In the genomic region with DNA sequence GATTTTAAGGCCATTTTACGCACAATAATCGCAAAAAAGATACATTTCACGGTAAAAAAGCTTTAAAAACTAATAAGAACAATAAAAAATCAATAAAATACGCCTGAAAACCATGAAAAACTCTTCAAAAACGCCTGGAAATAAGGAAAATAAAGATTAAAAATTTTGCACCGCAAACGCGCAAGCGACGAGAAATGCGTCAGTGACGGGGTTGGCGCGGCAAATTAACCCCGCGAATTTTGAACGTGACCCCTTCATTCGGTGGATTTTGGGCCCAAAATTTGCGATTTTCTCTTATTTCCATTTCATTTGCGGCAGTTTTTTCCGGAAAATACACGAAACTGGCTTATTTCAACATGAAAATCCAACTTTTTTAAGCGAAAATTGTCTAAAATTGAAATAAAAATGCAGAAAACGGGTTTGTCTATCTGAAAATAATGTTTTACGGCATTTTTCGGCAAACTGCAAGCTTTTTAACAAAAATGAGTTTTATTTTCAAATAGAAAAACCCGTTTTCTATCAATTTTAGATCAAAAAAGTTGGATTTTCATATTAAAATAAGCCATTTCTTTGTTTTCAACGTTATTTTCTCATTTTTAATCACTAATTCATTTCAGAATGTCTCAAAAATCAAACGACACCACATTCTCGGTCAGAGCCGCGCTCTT, we compare ENCODE assay signal across 3 worm cellular contexts.
A peak's percentile ranks its signal among the peaks of the same experiment; 100 is the strongest.
TF ChIP-seq lines count a peak whose summit lies in the region.

A gene (plus strand): TSS at position 618 of the 668 bp plus-strand sequence.

TF ChIP-seq in whole organism, L1 larva, 84 proteins besides CTCF, POLR2A, EP300 and RAD21 (continued from another document and continues in another):
- TF ChIP-seq ceh-82 (tag; optimal IDR thresholded peaks at IDR 0.05; lab: Kevin White, UChicago) = peak; percentile 95 to 96 (median 95)
- TF ChIP-seq nhr-11 (tag; optimal IDR thresholded peaks at IDR 0.05; lab: Kevin White, UChicago) = peak; percentile 73
- TF ChIP-seq nhr-237 (tag; optimal IDR thresholded peaks at IDR 0.05; lab: Kevin White, UChicago) = peak; percentile 42
- no peak for TF ChIP-seq ceh-63 (GFP tag; optimal IDR thresholded peaks at IDR 0.05; lab: Kevin White, UChicago)
- TF ChIP-seq elt-2 (tag; optimal IDR thresholded peaks at IDR 0.05; lab: Kevin White, UChicago) = peak; percentile 58
- peak; percentile 71 for TF ChIP-seq fos-1 (tag; optimal IDR thresholded peaks at IDR 0.05; lab: Kevin White, UChicago)
- no peak for TF ChIP-seq alr-1 (tag; optimal IDR thresholded peaks at IDR 0.05; lab: Kevin White, UChicago; ENCODE audit: borderline replicate concordance)
- TF ChIP-seq nhr-84 (tag; optimal IDR thresholded peaks at IDR 0.05; lab: Kevin White, UChicago) = no peak
- no peak for TF ChIP-seq nhr-12 (tag; optimal IDR thresholded peaks at IDR 0.05; lab: Kevin White, UChicago)
- peak; percentile 92 to 97 for TF ChIP-seq efl-1 (optimal IDR thresholded peaks at IDR 0.05; lab: Kevin White, UChicago)
- TF ChIP-seq efl-1 (GFP tag; optimal IDR thresholded peaks at IDR 0.05 in 1 of 2; lab: Kevin White, UChicago) = peak; percentile 97 to 100
- peak; percentile 38; the same call in 1 of the 2 replicates for TF ChIP-seq unc-98 (GFP tag; IDR thresholded peaks at IDR 0.05; lab: Robert Waterston, UW)
- TF ChIP-seq unc-130 (tag; optimal IDR thresholded peaks at IDR 0.05; lab: Kevin White, UChicago) = peak; percentile 28
- TF ChIP-seq tbx-2 (tag; optimal IDR thresholded peaks at IDR 0.05; lab: Kevin White, UChicago) = peak; percentile 90
- no peak for TF ChIP-seq mef-2 (tag; optimal IDR thresholded peaks at IDR 0.05; lab: Kevin White, UChicago)
- TF ChIP-seq vab-15 (tag; optimal IDR thresholded peaks at IDR 0.05; lab: Kevin White, UChicago) = peak; percentile 45
- TF ChIP-seq F16B12.6 (tag; optimal IDR thresholded peaks at IDR 0.05; lab: Kevin White, UChicago) = peak; percentile 65
- TF ChIP-seq C04F5.9 (tag; optimal IDR thresholded peaks at IDR 0.05; lab: Kevin White, UChicago) = peak; percentile 17
- TF ChIP-seq lin-14 (GFP tag; optimal IDR thresholded peaks at IDR 0.05; lab: Kevin White, UChicago) = peak; percentile 96
- peak; percentile 92 for TF ChIP-seq nhr-85 (tag; lab: Kevin White, UChicago)
- peak; percentile 82 for TF ChIP-seq mab-9 (GFP tag; IDR thresholded peaks at IDR 0.05; lab: Robert Waterston, UW)
- TF ChIP-seq elt-3 (tag; optimal IDR thresholded peaks at IDR 0.05; lab: Kevin White, UChicago) = peak in 2 of 6 experiments; percentile 70 to 86
- TF ChIP-seq C16A3.4 (tag; optimal IDR thresholded peaks at IDR 0.05; lab: Kevin White, UChicago) = peak; percentile 85
- peak; percentile 78 for TF ChIP-seq lin-13 (GFP tag; optimal IDR thresholded peaks at IDR 0.05; lab: Kevin White, UChicago)
- TF ChIP-seq nhr-19 (GFP tag; conservative IDR thresholded peaks at IDR 0.05; lab: Robert Waterston, UW) = peak; percentile 91
- peak; percentile 64 for TF ChIP-seq zip-4 (GFP tag; optimal IDR thresholded peaks at IDR 0.05; lab: Kevin White, UChicago)
- TF ChIP-seq fkh-10 (GFP tag; optimal IDR thresholded peaks at IDR 0.05; lab: Kevin White, UChicago) = peak; percentile 61
- TF ChIP-seq dpl-1 (GFP tag; optimal IDR thresholded peaks at IDR 0.05; lab: Kevin White, UChicago) = peak; percentile 97 to 98 (median 98)
- TF ChIP-seq ztf-11 (tag; optimal IDR thresholded peaks at IDR 0.05; lab: Kevin White, UChicago) = peak in 1 of 2 experiments; percentile 70
- TF ChIP-seq C34B4.2 (tag; optimal IDR thresholded peaks at IDR 0.05; lab: Kevin White, UChicago) = no peak
- TF ChIP-seq efl-3 (GFP tag; optimal IDR thresholded peaks at IDR 0.05; lab: Kevin White, UChicago) = no peak
- TF ChIP-seq hpl-2 (GFP tag; optimal IDR thresholded peaks at IDR 0.05; lab: Kevin White, UChicago) = no peak
- TF ChIP-seq fkh-4 (tag; optimal IDR thresholded peaks at IDR 0.05; lab: Kevin White, UChicago; ENCODE audit: borderline replicate concordance) = peak; percentile 40
- TF ChIP-seq sptf-1 (tag; optimal IDR thresholded peaks at IDR 0.05; lab: Kevin White, UChicago) = no peak
- peak; percentile 61 for TF ChIP-seq zag-1 (tag; optimal IDR thresholded peaks at IDR 0.05; lab: Kevin White, UChicago)
- no peak for TF ChIP-seq pag-3 (tag; optimal IDR thresholded peaks at IDR 0.05; lab: Kevin White, UChicago; ENCODE audit: borderline replicate concordance, insufficient read depth)
- peak; percentile 85 for TF ChIP-seq isw-1 (GFP tag; IDR thresholded peaks at IDR 0.05; lab: Robert Waterston, UW)
- peak; percentile 89 for TF ChIP-seq dsc-1 (tag; optimal IDR thresholded peaks at IDR 0.05; lab: Kevin White, UChicago)
- TF ChIP-seq ets-5 (GFP tag; IDR thresholded peaks at IDR 0.05; lab: Robert Waterston, UW) = no peak
- no peak for TF ChIP-seq unc-62 (GFP tag; optimal IDR thresholded peaks at IDR 0.05; lab: Kevin White, UChicago)

TF ChIP-seq in whole organism, L3 larva, 47 proteins besides CTCF, POLR2A, EP300 and RAD21 (continued from another document):
- TF ChIP-seq nhr-43 (tag; optimal IDR thresholded peaks at IDR 0.05; lab: Kevin White, UChicago; ENCODE audit: poor library complexity, severe bottlenecking) (peak; percentile 77), mdl-1 (tag; optimal IDR thresholded peaks at IDR 0.05; lab: Kevin White, UChicago) (no peak), nhr-12 (tag; optimal IDR thresholded peaks at IDR 0.05; lab: Kevin White, UChicago) (no peak), egl-5 (tag; optimal IDR thresholded peaks at IDR 0.05; lab: Kevin White, UChicago) (no peak), ceh-82 (tag; optimal IDR thresholded peaks at IDR 0.05; lab: Kevin White, UChicago) (peak; percentile 72), elt-1 (tag; optimal IDR thresholded peaks at IDR 0.05; lab: Kevin White, UChicago) (no peak), unc-39 (tag; optimal IDR thresholded peaks at IDR 0.05; lab: Kevin White, UChicago) (no peak), jun-1 (tag; optimal IDR thresholded peaks at IDR 0.05; lab: Kevin White, UChicago) (peak; percentile 32), ZK546.5 (tag; optimal IDR thresholded peaks at IDR 0.05; lab: Kevin White, UChicago) (no peak), tbx-2 (tag; optimal IDR thresholded peaks at IDR 0.05; lab: Kevin White, UChicago) (peak; percentile 69), nhr-28 (tag; optimal IDR thresholded peaks at IDR 0.05; lab: Kevin White, UChicago) (no peak), ztf-4 (tag; optimal IDR thresholded peaks at IDR 0.05; lab: Kevin White, UChicago) (no peak), fos-1 (tag; optimal IDR thresholded peaks at IDR 0.05; lab: Kevin White, UChicago) (no peak), R02D3.7 (tag; optimal IDR thresholded peaks at IDR 0.05; lab: Kevin White, UChicago) (peak; percentile 74), egl-27 (tag; optimal IDR thresholded peaks at IDR 0.05; lab: Kevin White, UChicago) (no peak), snpc-4 (tag; optimal IDR thresholded peaks at IDR 0.05; lab: Kevin White, UChicago) (peak; percentile 80), mml-1 (tag; optimal IDR thresholded peaks at IDR 0.05; lab: Kevin White, UChicago) (no peak), hmg-11 (tag; optimal IDR thresholded peaks at IDR 0.05; lab: Kevin White, UChicago) (peak; percentile 71), nfya-1 (tag; optimal IDR thresholded peaks at IDR 0.05; lab: Kevin White, UChicago; ENCODE audit: insufficient read depth) (peak; percentile 90), unc-62 (GFP tag; optimal IDR thresholded peaks at IDR 0.05; lab: Kevin White, UChicago) (no peak), nhr-67 (tag; optimal IDR thresholded peaks at IDR 0.05; lab: Kevin White, UChicago) (peak; percentile 7), fkh-2 (tag; optimal IDR thresholded peaks at IDR 0.05; lab: Kevin White, UChicago) (no peak), sea-2 (GFP tag; optimal IDR thresholded peaks at IDR 0.05; lab: Kevin White, UChicago) (no peak), lsy-12 (tag; optimal IDR thresholded peaks at IDR 0.05; lab: Kevin White, UChicago) (peak; percentile 76)

TF ChIP-seq in whole organism, young adult, 124 proteins besides CTCF, POLR2A, EP300 and RAD21 (continued from another document and continues in another):
- TF ChIP-seq him-1 (tag; optimal IDR thresholded peaks at IDR 0.05; lab: Kevin White, UChicago) (peak; percentile 68), ztf-3 (GFP tag; optimal IDR thresholded peaks at IDR 0.05; lab: Kevin White, UChicago) (no peak), madf-10 (tag; optimal IDR thresholded peaks at IDR 0.05; lab: Kevin White, UChicago) (peak; percentile 58), madf-8 (GFP tag; conservative IDR thresholded peaks at IDR 0.05; lab: Robert Waterston, UW) (peak; percentile 91), ztf-22 (GFP tag; optimal IDR thresholded peaks at IDR 0.05; lab: Kevin White, UChicago) (no peak), bed-2 (GFP tag; IDR thresholded peaks at IDR 0.05; lab: Robert Waterston, UW) (0 out of 2 replicates have a peak, but pooled peaks have one; percentile 47), F57C9.4 (tag; optimal IDR thresholded peaks at IDR 0.05; lab: Kevin White, UChicago) (no peak), akir-1 (GFP tag; optimal IDR thresholded peaks at IDR 0.05; lab: Kevin White, UChicago) (no peak), Y95B8A.8 (GFP tag; IDR thresholded peaks at IDR 0.05; lab: Robert Waterston, UW) (peak; percentile 90), Y53F4B.3 (GFP tag; IDR thresholded peaks at IDR 0.05; lab: Robert Waterston, UW) (no peak), F39B2.1 (GFP tag; IDR thresholded peaks at IDR 0.05; lab: Robert Waterston, UW) (0 out of 2 replicates have a peak, but pooled peaks have one; percentile 47), sdz-38 (tag; optimal IDR thresholded peaks at IDR 0.05; lab: Kevin White, UChicago) (no peak), efl-1 (GFP tag; optimal IDR thresholded peaks at IDR 0.05; lab: Kevin White, UChicago) (peak; percentile 96), unc-130 (GFP tag; optimal IDR thresholded peaks at IDR 0.05; lab: Kevin White, UChicago) (peak; percentile 63), ztf-26 (tag; optimal IDR thresholded peaks at IDR 0.05; lab: Kevin White, UChicago) (peak; percentile 68), somi-1 (GFP tag; optimal IDR thresholded peaks at IDR 0.05; lab: Kevin White, UChicago) (peak; percentile 35), nhr-90 (tag; optimal IDR thresholded peaks at IDR 0.05; lab: Kevin White, UChicago) (no peak), nfya-2 (GFP tag; IDR thresholded peaks at IDR 0.05; lab: Robert Waterston, UW) (no peak), tbx-9 (tag; optimal IDR thresholded peaks at IDR 0.05; lab: Kevin White, UChicago; ENCODE audit: borderline replicate concordance) (no peak), mes-4 (tag; optimal IDR thresholded peaks at IDR 0.05; lab: Kevin White, UChicago) (peak; percentile 7), hmg-1.2 (GFP tag; IDR thresholded peaks at IDR 0.05; lab: Robert Waterston, UW) (peak; percentile 76), egl-44 (GFP tag; IDR thresholded peaks at IDR 0.05; lab: Robert Waterston, UW) (peak; percentile 79; the same call in 1 of the 2 replicates), lin-26 (GFP tag; IDR thresholded peaks at IDR 0.05; lab: Robert Waterston, UW) (peak; percentile 64; the same call in 1 of the 2 replicates), die-1 (tag; optimal IDR thresholded peaks at IDR 0.05; lab: Kevin White, UChicago) (peak; percentile 13), ceh-79 (tag; optimal IDR thresholded peaks at IDR 0.05; lab: Kevin White, UChicago) (no peak), sptf-2 (GFP tag; optimal IDR thresholded peaks at IDR 0.05; lab: Kevin White, UChicago) (no peak), nhr-179 (tag; optimal IDR thresholded peaks at IDR 0.05; lab: Kevin White, UChicago) (no peak), ccch-3 (GFP tag; optimal IDR thresholded peaks at IDR 0.05; lab: Kevin White, UChicago) (no peak), ceh-58 (GFP tag; IDR thresholded peaks at IDR 0.05; lab: Robert Waterston, UW) (no peak), ceh-40 (GFP tag; IDR thresholded peaks at IDR 0.05; lab: Robert Waterston, UW) (no peak), T07F8.4 (tag; optimal IDR thresholded peaks at IDR 0.05; lab: Kevin White, UChicago) (no peak), madf-3 (GFP tag; IDR thresholded peaks at IDR 0.05; lab: Robert Waterston, UW) (peak; percentile 97), mxl-1 (tag; optimal IDR thresholded peaks at IDR 0.05; lab: Kevin White, UChicago) (peak; percentile 13), mcd-1 (GFP tag; IDR thresholded peaks at IDR 0.05; lab: Robert Waterston, UW) (peak; percentile 96), Y53G8AR.9 (GFP tag; conservative IDR thresholded peaks at IDR 0.05; lab: Robert Waterston, UW) (peak; percentile 96), nhr-120 (GFP tag; IDR thresholded peaks at IDR 0.05; lab: Robert Waterston, UW) (no peak), ZK185.1 (tag; optimal IDR thresholded peaks at IDR 0.05; lab: Kevin White, UChicago; ENCODE audit: poor library complexity, severe bottlenecking) (no peak), rpc-1 (optimal IDR thresholded peaks at IDR 0.05; lab: Kevin White, UChicago) (no peak), rpc-1 (tag; optimal IDR thresholded peaks at IDR 0.05; lab: Kevin White, UChicago) (no peak), hlh-26 (GFP tag; conservative IDR thresholded peaks at IDR 0.05; lab: Robert Waterston, UW) (no peak), dpl-1 (GFP tag; optimal IDR thresholded peaks at IDR 0.05; lab: Kevin White, UChicago) (peak; percentile 98), mel-28 (tag; optimal IDR thresholded peaks at IDR 0.05; lab: Kevin White, UChicago; ENCODE audit: borderline replicate concordance) (peak; percentile 35), ztf-6 (GFP tag; IDR thresholded peaks at IDR 0.05; lab: Robert Waterston, UW) (0 out of 2 replicates have a peak, but pooled peaks have one; percentile 33), nhr-27 (tag; optimal IDR thresholded peaks at IDR 0.05; lab: Kevin White, UChicago) (no peak), snpc-3.4 (tag; optimal IDR thresholded peaks at IDR 0.05; lab: Kevin White, UChicago) (peak; percentile 96), K11D2.4 (GFP tag; IDR thresholded peaks at IDR 0.05; lab: Robert Waterston, UW) (peak; percentile 88), attf-5 (GFP tag; optimal IDR thresholded peaks at IDR 0.05; lab: Kevin White, UChicago) (peak; percentile 96), xnd-1 (tag; optimal IDR thresholded peaks at IDR 0.05; lab: Kevin White, UChicago) (peak; percentile 89), B0035.1 (tag; optimal IDR thresholded peaks at IDR 0.05; lab: Kevin White, UChicago) (peak; percentile 34), rcor-1 (GFP tag; IDR thresholded peaks at IDR 0.05; lab: Robert Waterston, UW) (peak; percentile 95), gei-17 (GFP tag; optimal IDR thresholded peaks at IDR 0.05; lab: Kevin White, UChicago) (no peak), F10E7.11 (tag; optimal IDR thresholded peaks at IDR 0.05; lab: Kevin White, UChicago) (no peak), sea-2 (GFP tag; IDR thresholded peaks at IDR 0.05; lab: Robert Waterston, UW) (no peak), cebp-1 (GFP tag; IDR thresholded peaks at IDR 0.05; lab: Robert Waterston, UW) (no peak), cebp-1 (tag; optimal IDR thresholded peaks at IDR 0.05; lab: Kevin White, UChicago) (peak; percentile 88), D2030.7 (GFP tag; IDR thresholded peaks at IDR 0.05; lab: Robert Waterston, UW) (peak; percentile 95), nfya-1 (tag; optimal IDR thresholded peaks at IDR 0.05; lab: Kevin White, UChicago; ENCODE audit: borderline replicate concordance, insufficient read depth) (no peak), dox-1 (GFP tag; IDR thresholded peaks at IDR 0.05; lab: Robert Waterston, UW) (peak; percentile 97), F49E8.2 (tag; optimal IDR thresholded peaks at IDR 0.05; lab: Kevin White, UChicago; ENCODE audit: insufficient read depth) (peak; percentile 79), ama-1 (optimal IDR thresholded peaks at IDR 0.05; lab: Kevin White, UChicago) (no peak), ama-1 (GFP tag; optimal IDR thresholded peaks at IDR 0.05; lab: Kevin White, UChicago) (no peak), zim-3 (tag; optimal IDR thresholded peaks at IDR 0.05; lab: Kevin White, UChicago) (no peak), bed-1 (GFP tag; IDR thresholded peaks at IDR 0.05; lab: Robert Waterston, UW) (no peak), T26A5.8 (tag; optimal IDR thresholded peaks at IDR 0.05; lab: Kevin White, UChicago) (no peak), F22D6.2 (tag; optimal IDR thresholded peaks at IDR 0.05; lab: Kevin White, UChicago) (no peak), madf-6 (GFP tag; IDR thresholded peaks at IDR 0.05; lab: Robert Waterston, UW) (peak; percentile 98), fkh-3 (tag; optimal IDR thresholded peaks at IDR 0.05; lab: Kevin White, UChicago) (no peak), attf-6 (GFP tag; IDR thresholded peaks at IDR 0.05; lab: Robert Waterston, UW) (peak; percentile 84)
